Fruit fly (Drosophila melanogaster): Measurements from ENCODE around the gene CG10237.

Gene CG10237

DNA sequence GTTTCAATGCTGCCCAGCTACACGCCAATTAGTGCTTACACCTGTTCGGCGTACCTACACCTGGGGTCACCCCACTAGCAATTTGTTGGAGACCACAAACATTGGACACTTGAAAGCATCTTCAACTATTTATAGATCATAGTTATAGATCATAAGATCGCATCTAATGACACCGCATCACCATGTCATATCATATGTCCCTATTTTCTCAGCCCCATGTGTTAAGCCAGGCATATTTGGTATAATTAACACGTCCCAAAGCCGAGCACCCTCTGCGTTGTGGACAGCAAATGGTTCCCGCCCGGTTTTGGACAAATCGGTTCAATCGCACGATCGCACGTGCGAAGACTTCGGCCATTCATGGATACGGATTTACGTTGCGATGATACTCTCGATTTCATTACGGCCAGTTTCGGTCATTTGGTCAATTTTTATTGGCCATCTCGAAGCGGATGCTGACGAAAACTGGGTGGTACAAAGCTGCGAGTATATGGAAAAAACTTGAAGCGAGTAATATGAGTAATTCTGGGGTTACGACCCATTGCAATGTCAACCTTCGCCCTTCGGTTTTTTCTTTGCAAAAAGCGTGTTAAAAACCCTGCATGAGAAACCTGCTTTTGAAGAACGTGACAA is 2.8 kb downstream of the CG10237 start (continued):
- TF ChIP-seq CG10147 (GFP tag; optimal IDR thresholded peaks at IDR 0.05) (peak; percentile 56), slp2 (GFP tag; optimal IDR thresholded peaks at IDR 0.05) (peak; percentile 61), ken (GFP tag; IDR thresholded peaks at IDR 0.05) (peak; percentile 92), lab (GFP tag; optimal IDR thresholded peaks at IDR 0.05) (peak; percentile 87), gce (GFP tag; IDR thresholded peaks at IDR 0.05) (0 out of 3 replicates have a peak, but pooled peaks have one; percentile 63), Hmx (GFP tag; optimal IDR thresholded peaks at IDR 0.05) (no peak), CG3407 (GFP tag; optimal IDR thresholded peaks at IDR 0.05) (peak; percentile 61), CG2712 (tag; optimal IDR thresholded peaks at IDR 0.05) (peak; percentile 75), Atf6 (GFP tag; IDR thresholded peaks at IDR 0.05) (peak; percentile 66; the same call in 1 of the 2 replicates), Elba2 (GFP tag; optimal IDR thresholded peaks at IDR 0.05) (no peak), Gug (GFP tag; IDR thresholded peaks at IDR 0.05) (0 out of 4 replicates have a peak, but pooled peaks have one; percentile 23), pros (GFP tag; optimal IDR thresholded peaks at IDR 0.05) (no peak), Xbp1 (GFP tag; optimal IDR thresholded peaks at IDR 0.05) (peak; percentile 94), nerfin-1 (tag; optimal IDR thresholded peaks at IDR 0.05) (peak; percentile 61), CG10462 (GFP tag; optimal IDR thresholded peaks at IDR 0.05) (peak; percentile 66), CG18599 (GFP tag; optimal IDR thresholded peaks at IDR 0.05) (peak; percentile 77), CG8388 (GFP tag; optimal IDR thresholded peaks at IDR 0.05) (peak; percentile 87), Med (GFP tag) (peak; percentile 95), CG32772 (GFP tag; IDR thresholded peaks at IDR 0.05) (peak; percentile 62), inv (GFP tag; IDR thresholded peaks at IDR 0.05; ENCODE audit: partially characterized antibody) (no peak), Hr3 (GFP tag; optimal IDR thresholded peaks at IDR 0.05) (peak; percentile 67), chm (GFP tag; IDR thresholded peaks at IDR 0.05) (peak; percentile 84), CG17802 (tag; optimal IDR thresholded peaks at IDR 0.05) (peak; percentile 6), aop (GFP tag; IDR thresholded peaks at IDR 0.05) (no peak), CG18262 (tag; optimal IDR thresholded peaks at IDR 0.05) (peak; percentile 70), CkIIα-i1 (GFP tag; IDR thresholded peaks at IDR 0.05) (no peak), E2f2 (GFP tag; IDR thresholded peaks at IDR 0.05) (peak; percentile 78), CG12769 (tag; optimal IDR thresholded peaks at IDR 0.05) (peak; percentile 99), E2f1 (GFP tag; IDR thresholded peaks at IDR 0.05) (peak; percentile 27; the same call in 1 of the 2 replicates), yki (optimal IDR thresholded peaks at IDR 0.05) (no peak), Dref (GFP tag; IDR thresholded peaks at IDR 0.05) (no peak), slou (GFP tag; optimal IDR thresholded peaks at IDR 0.05) (no peak), kni (GFP tag; optimal IDR thresholded peaks at IDR 0.05) (peak; percentile 87), Opbp (GFP tag; IDR thresholded peaks at IDR 0.05; ENCODE audit: partially characterized antibody) (no peak), emc (GFP tag; optimal IDR thresholded peaks at IDR 0.05) (no peak), fd64A (GFP tag; optimal IDR thresholded peaks at IDR 0.05) (peak; percentile 14), Fer1 (GFP tag; optimal IDR thresholded peaks at IDR 0.05) (peak; percentile 82), gro (GFP tag; optimal IDR thresholded peaks at IDR 0.05) (peak; percentile 23), Dp (GFP tag; optimal IDR thresholded peaks at IDR 0.05) (no peak), CG6654 (GFP tag; optimal IDR thresholded peaks at IDR 0.05) (peak; percentile 36), lmd (GFP tag; IDR thresholded peaks at IDR 0.05) (peak; percentile 82), Ssrp (tag; optimal IDR thresholded peaks at IDR 0.05) (peak; percentile 88), mld (GFP tag; IDR thresholded peaks at IDR 0.05; ENCODE audit: partially characterized antibody) (no peak), ap (GFP tag; IDR thresholded peaks at IDR 0.05) (0 out of 2 replicates have a peak, but pooled peaks have one; percentile 49), tna (GFP tag; IDR thresholded peaks at IDR 0.05; ENCODE audit: partially characterized antibody) (no peak), GATAe (GFP tag; conservative IDR thresholded peaks at IDR 0.05) (no peak), CG7372 (GFP tag; IDR thresholded peaks at IDR 0.05) (peak; percentile 58; the same call in 1 of the 2 replicates), bcd (GFP tag; optimal IDR thresholded peaks at IDR 0.05) (peak; percentile 70), Taf1 (GFP tag; IDR thresholded peaks at IDR 0.05) (peak; percentile 30; the same call in 1 of the 2 replicates), ERR (GFP tag; optimal IDR thresholded peaks at IDR 0.05) (peak; percentile 14)
